Worm (Caenorhabditis elegans) whole organism, L4 larva: ENCODE results near the gene F13H8.1.

Experiments used
- Y48G9A.11 ChIP-seq: fragments of 200-800 bp; sonication (Bioruptor generic); IDR thresholded peaks from 2 replicates; pipeline ENCODE4 v1.3.6; 2022; ENCODE audit warnings: missing genetic modification reagents, missing genetic modification characterization, missing compliant biosample characterization
- ZK546.5 ChIP-seq, 2 experiments: sonication (generic microtip); optimal IDR thresholded peaks; 2 replicates each; lab custom pipeline; 2017; ENCODE audit warnings: missing biosample characterization in 2 of 2, missing genetic modification characterization in 2 of 2
- cey-2 ChIP-seq: sonication (generic microtip); optimal IDR thresholded peaks from 3 replicates; lab custom pipeline; 2017; ENCODE audit warnings: missing genetic modification characterization, mild to moderate bottlenecking, missing compliant biosample characterization, antibody characterized with exemption, borderline replicate concordance; ENCODE audit not compliant: insufficient read depth
- egl-27 ChIP-seq: sonication (generic microtip); optimal IDR thresholded peaks from 3 replicates; lab custom pipeline; 2017; ENCODE audit warnings: missing biosample characterization, missing genetic modification reagents, missing genetic modification characterization
- nhr-111 ChIP-seq: fragments of 200-800 bp; sonication (Bioruptor generic); optimal IDR thresholded peaks from 2 replicates; lab custom pipeline; 2018; ENCODE audit warnings: mild to moderate bottlenecking, missing genetic modification characterization, missing compliant biosample characterization
- nhr-25 ChIP-seq: sonication (generic microtip); optimal IDR thresholded peaks from 2 replicates; lab custom pipeline; 2017; ENCODE audit warnings: missing genetic modification characterization, mild to moderate bottlenecking, missing compliant biosample characterization, antibody characterized with exemption, moderate library complexity, borderline replicate concordance; ENCODE audit not compliant: insufficient read depth
- nhr-76 ChIP-seq: fragments of 150-350 bp; optimal IDR thresholded peaks from 2 replicates; lab custom pipeline; 2014; ENCODE audit warnings: missing biosample characterization, missing genetic modification characterization
- pha-4 ChIP-seq, 2 experiments: fragments of 150-350 bp in 1 of 2; fragments of 200-800 bp in 1 of 2; sonication (Bioruptor generic) in 1 of 2; IDR thresholded peaks in 1 of 2; optimal IDR thresholded peaks in 1 of 2; 2 replicates each; pipeline versions ENCODE4 v1.3.6 to Lab custom; 2014 to 2022; ENCODE audit warnings: missing genetic modification characterization in 2 of 2, missing genetic modification reagents in 2 of 2, missing biosample characterization in 1 of 2, missing compliant biosample characterization in 1 of 2
- php-3 ChIP-seq: fragments of 200-800 bp; sonication (Bioruptor generic); IDR thresholded peaks from 2 replicates; pipeline ENCODE4 v1.3.6; 2022; ENCODE audit warnings: missing genetic modification reagents, missing genetic modification characterization, missing compliant biosample characterization
- unc-62 ChIP-seq, 3 experiments: fragments of 150-350 bp in 1 of 3; sonication (generic microtip); optimal IDR thresholded peaks in 2 of 3; peaks in 1 of 3; 1 replicate in 1 of 3; 2 replicates in 2 of 3; lab custom pipeline; 2014 to 2017; ENCODE audit warnings: missing biosample characterization in 3 of 3, missing genetic modification characterization in 3 of 3, missing genetic modification reagents in 3 of 3, missing genotype in 1 of 3

DNA sequence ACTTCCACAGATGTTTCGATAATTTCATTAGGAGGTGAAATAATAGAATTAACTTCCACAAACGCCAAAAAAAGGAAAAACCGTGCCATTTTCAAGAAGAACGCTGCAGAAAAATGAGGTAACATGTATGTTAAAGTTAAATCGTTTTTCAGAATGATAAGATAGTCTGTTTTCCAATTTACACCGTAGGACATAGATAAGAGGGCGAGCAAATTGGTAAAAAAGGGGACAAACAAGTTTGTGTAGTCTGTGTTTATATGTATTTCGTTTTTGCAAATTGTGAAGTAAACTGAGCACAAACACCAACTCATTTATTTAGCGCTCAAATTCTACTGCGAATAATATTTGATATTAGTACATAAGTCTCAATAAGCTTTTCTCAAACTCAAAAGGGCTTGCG, 23.3 kb upstream of the F13H8.1 start, which contains the start of gene F13H8.11:
- TF ChIP-seq egl-27 (no peak), unc-62 (GFP tag; optimal IDR thresholded peaks at IDR 0.05 in 1 of 2; lab: Kevin White, UChicago) (no peak), unc-62 (tag; optimal IDR thresholded peaks at IDR 0.05; lab: Kevin White, UChicago) (no peak), cey-2 (tag; lab: Kevin White, UChicago) (no peak), ZK546.5 (tag; optimal IDR thresholded peaks at IDR 0.05; lab: Kevin White, UChicago) (no peak), nhr-25 (no peak), Y48G9A.11 (GFP tag; lab: Robert Waterston, UW) (no peak), php-3 (GFP tag; lab: Robert Waterston, UW) (no peak), nhr-111 (GFP tag; lab: Kevin White, UChicago) (no peak), nhr-76 (no peak), pha-4 (GFP tag; IDR thresholded peaks at IDR 0.05; lab: Robert Waterston, UW) (no peak), pha-4 (tag; optimal IDR thresholded peaks at IDR 0.05; lab: Kevin White, UChicago) (no peak)
